Fruit fly (Drosophila melanogaster) whole organism, adult: Measurements from ENCODE around the gene shep.

Source experiments
- CG11617 ChIP-seq: fragments of 200-800 bp; sonication (Bioruptor generic); optimal IDR thresholded peaks from 2 replicates; lab custom pipeline; 2017; ENCODE audit warnings: mild to moderate bottlenecking, missing biosample characterization, missing genetic modification reagents, missing genetic modification characterization
- CG12768 ChIP-seq: fragments of 200-800 bp; sonication (Bioruptor generic); optimal IDR thresholded peaks from 2 replicates; lab custom pipeline; 2017; ENCODE audit warnings: missing biosample characterization, missing genetic modification characterization, mild to moderate bottlenecking, moderate library complexity, missing genetic modification reagents
- CG14711 ChIP-seq: fragments of 200-800 bp; sonication (Bioruptor generic); optimal IDR thresholded peaks from 2 replicates; lab custom pipeline; 2018; ENCODE audit warnings: missing biosample characterization, mild to moderate bottlenecking, missing genetic modification characterization, moderate library complexity
- CG1620 ChIP-seq: fragments of 200-800 bp; sonication (Bioruptor generic); optimal IDR thresholded peaks from 2 replicates; lab custom pipeline; 2016; ENCODE audit warnings: missing biosample characterization, missing genetic modification characterization
- CG33017 ChIP-seq: fragments of 200-800 bp; sonication (Bioruptor generic); optimal IDR thresholded peaks from 2 replicates; lab custom pipeline; 2018; ENCODE audit warnings: missing biosample characterization, mild to moderate bottlenecking, missing genetic modification characterization, moderate library complexity
- CG5204 ChIP-seq: fragments of 200-800 bp; sonication (Bioruptor generic); optimal IDR thresholded peaks from 2 replicates; lab custom pipeline; 2016; ENCODE audit warnings: missing biosample characterization, missing genetic modification characterization
- CG7045 ChIP-seq: fragments of 200-800 bp; sonication (Bioruptor generic); optimal IDR thresholded peaks from 2 replicates; lab custom pipeline; 2017; ENCODE audit warnings: missing biosample characterization, mild to moderate bottlenecking, missing genetic modification characterization
- CG7101 ChIP-seq: fragments of 200-800 bp; sonication (Bioruptor generic); optimal IDR thresholded peaks from 2 replicates; lab custom pipeline; 2018; ENCODE audit warnings: missing biosample characterization, mild to moderate bottlenecking, missing genetic modification characterization, moderate library complexity
- Clk ChIP-seq: fragments of 200-800 bp; sonication (Bioruptor generic); optimal IDR thresholded peaks from 2 replicates; lab custom pipeline; 2017; ENCODE audit warnings: missing biosample characterization, missing genetic modification characterization
- Crg-1 ChIP-seq: fragments of 200-800 bp; sonication (Bioruptor generic); optimal IDR thresholded peaks from 2 replicates; lab custom pipeline; 2016; ENCODE audit warnings: missing biosample characterization, missing genetic modification characterization
- Hr96 ChIP-seq: fragments of 200-800 bp; sonication (Bioruptor generic); optimal IDR thresholded peaks from 2 replicates; lab custom pipeline; 2016; ENCODE audit warnings: missing biosample characterization, missing genetic modification characterization
- Mnt ChIP-seq: fragments of 200-800 bp; sonication (Bioruptor generic); optimal IDR thresholded peaks from 2 replicates; lab custom pipeline; 2016; ENCODE audit warnings: missing biosample characterization, mild to moderate bottlenecking, missing genetic modification characterization
- bab1 ChIP-seq: fragments of 200-800 bp; sonication (Bioruptor generic); optimal IDR thresholded peaks from 3 replicates; lab custom pipeline; 2019; ENCODE audit warnings: missing biosample characterization, mild to moderate bottlenecking, missing genetic modification characterization, moderate library complexity
- cic ChIP-seq: fragments of 200-800 bp; sonication (Bioruptor generic); optimal IDR thresholded peaks from 2 replicates; lab custom pipeline; 2017; ENCODE audit warnings: missing biosample characterization, mild to moderate bottlenecking, missing genetic modification characterization, moderate library complexity
- cnc ChIP-seq, 2 experiments: fragments of >200 bp; optimal IDR thresholded peaks; 2 replicates each; lab custom pipeline; 2017
- kay ChIP-seq: fragments of 200-800 bp; sonication (Bioruptor generic); peaks from one replicate; lab custom pipeline; 2016; ENCODE audit warnings: missing biosample characterization, missing genetic modification characterization, borderline replicate concordance
- ovo ChIP-seq: fragments of 200-800 bp; sonication (Bioruptor generic); optimal IDR thresholded peaks from 2 replicates; lab custom pipeline; 2016; ENCODE audit warnings: missing biosample characterization, missing genetic modification characterization
- pad ChIP-seq: fragments of 200-800 bp; sonication (Bioruptor generic); optimal IDR thresholded peaks from 3 replicates; lab custom pipeline; 2017; ENCODE audit warnings: missing biosample characterization, missing genetic modification characterization, mild to moderate bottlenecking, moderate library complexity, missing genetic modification reagents
- tj ChIP-seq: fragments of 200-800 bp; sonication (Bioruptor generic); optimal IDR thresholded peaks from 3 replicates; lab custom pipeline; 2017; ENCODE audit warnings: missing biosample characterization, mild to moderate bottlenecking, missing genetic modification characterization, moderate library complexity
- toe ChIP-seq: fragments of 200-800 bp; sonication (Bioruptor generic); optimal IDR thresholded peaks from 2 replicates; lab custom pipeline; 2016; ENCODE audit warnings: missing biosample characterization, missing genetic modification characterization

shep gene

DNA sequence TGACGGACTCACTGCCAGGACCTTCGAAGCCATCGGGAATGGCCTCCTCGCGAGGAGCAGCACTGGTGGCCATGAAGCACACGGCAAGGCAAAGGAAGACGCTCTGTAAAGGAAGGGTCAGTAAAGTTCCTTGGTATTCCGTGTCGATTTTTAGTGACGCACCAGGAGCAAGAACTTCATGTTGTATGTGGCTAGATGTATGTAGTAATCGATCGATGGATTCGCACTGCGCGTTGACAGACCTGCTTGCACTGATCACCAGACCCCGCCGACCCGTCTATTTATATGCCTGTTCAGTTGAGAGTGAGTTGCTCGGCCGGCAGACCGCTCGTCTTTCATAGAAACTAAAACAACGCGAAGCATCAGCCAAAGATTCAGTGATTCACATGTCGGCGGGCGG, 144.8 kb downstream of the shep start, which contains the start of gene CG15213:
CG15213 (minus strand) TSS at position 255 of the 400 bp plus-strand sequence.
- no peak for TF ChIP-seq tj (GFP tag; lab: Kevin White, UChicago)
- TF ChIP-seq CG14711 = no peak
- no peak for TF ChIP-seq Mnt (GFP tag; lab: Kevin White, UChicago)
- TF ChIP-seq pad (GFP tag; lab: Kevin White, UChicago) = no peak
- TF ChIP-seq toe (GFP tag; lab: Kevin White, UChicago) = no peak
- TF ChIP-seq cnc (optimal IDR thresholded peaks at IDR 0.05; lab: Kevin White, UChicago) = no peak
- no peak for TF ChIP-seq CG7045 (GFP tag; lab: Kevin White, UChicago)
- no peak for TF ChIP-seq CG7101 (tag; lab: Kevin White, UChicago)
- no peak for TF ChIP-seq cic
- TF ChIP-seq CG11617 (GFP tag; lab: Kevin White, UChicago) = no peak
- no peak for TF ChIP-seq ovo (GFP tag; lab: Kevin White, UChicago)
- no peak for TF ChIP-seq CG12768 (GFP tag; lab: Kevin White, UChicago)
- TF ChIP-seq Hr96 (GFP tag; lab: Kevin White, UChicago) = no peak

dm6 chr3L:5131245-5131644, 146.5 kb downstream of the shep start, which contains the start of gene CG15212:
CG15212 (plus strand) TSS chr3L:5131545.
- TF ChIP-seq Crg-1 (GFP tag; lab: Kevin White, UChicago) (no peak), cic (no peak), Clk (GFP tag; lab: Kevin White, UChicago) (no peak), kay (no peak), CG12768 (GFP tag; lab: Kevin White, UChicago) (no peak), CG33017 (tag; lab: Kevin White, UChicago) (no peak), CG7045 (GFP tag; lab: Kevin White, UChicago) (no peak), CG7101 (tag; lab: Kevin White, UChicago) (no peak), Mnt (GFP tag; lab: Kevin White, UChicago) (no peak), ovo (GFP tag; lab: Kevin White, UChicago) (no peak), Hr96 (GFP tag; lab: Kevin White, UChicago) (no peak), CG5204 (GFP tag; lab: Kevin White, UChicago) (no peak), CG14711 (no peak)

DNA sequence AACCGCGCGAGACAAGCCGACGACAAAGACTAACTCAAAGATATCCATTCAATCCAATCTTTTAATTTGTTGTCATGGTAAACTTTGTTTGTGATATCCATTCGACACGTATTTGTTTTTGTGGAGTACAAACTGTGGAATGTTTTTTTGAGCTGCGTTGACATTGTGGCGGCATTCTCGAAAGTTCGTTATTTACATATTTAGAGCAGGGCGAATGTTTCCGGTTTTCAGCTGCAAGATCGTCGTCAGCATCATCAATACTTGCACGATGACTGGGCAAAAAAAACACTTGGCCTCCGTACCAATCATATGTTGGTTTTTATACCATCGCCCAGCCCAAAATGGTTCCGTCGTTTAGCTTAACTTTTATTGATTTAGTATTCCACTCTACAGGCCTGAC, 147.2 kb downstream of the shep start:
- no peak for TF ChIP-seq CG1620 (GFP tag; lab: Kevin White, UChicago)
- no peak for TF ChIP-seq Mnt (GFP tag; lab: Kevin White, UChicago)
- TF ChIP-seq cnc (optimal IDR thresholded peaks at IDR 0.05; lab: Kevin White, UChicago) = no peak
- no peak for TF ChIP-seq ovo (GFP tag; lab: Kevin White, UChicago)
- TF ChIP-seq Clk (GFP tag; lab: Kevin White, UChicago) = no peak
- no peak for TF ChIP-seq CG14711
- no peak for TF ChIP-seq CG7101 (tag; lab: Kevin White, UChicago)
- no peak for TF ChIP-seq tj (GFP tag; lab: Kevin White, UChicago)
- TF ChIP-seq CG12768 (GFP tag; lab: Kevin White, UChicago) = no peak
- TF ChIP-seq cic = no peak
- no peak for TF ChIP-seq Hr96 (GFP tag; lab: Kevin White, UChicago)
- no peak for TF ChIP-seq bab1 (GFP tag; lab: Kevin White, UChicago)

- TF ChIP-seq CG7101 (tag; lab: Kevin White, UChicago) (no peak), toe (GFP tag; lab: Kevin White, UChicago) (no peak), CG5204 (GFP tag; lab: Kevin White, UChicago) (no peak), Mnt (GFP tag; lab: Kevin White, UChicago) (no peak), kay (no peak), CG33017 (tag; lab: Kevin White, UChicago) (no peak), Crg-1 (GFP tag; lab: Kevin White, UChicago) (no peak), tj (GFP tag; lab: Kevin White, UChicago) (no peak), Clk (GFP tag; lab: Kevin White, UChicago) (no peak), bab1 (GFP tag; lab: Kevin White, UChicago) (no peak), CG7045 (GFP tag; lab: Kevin White, UChicago) (no peak), cnc (optimal IDR thresholded peaks at IDR 0.05; lab: Kevin White, UChicago) (no peak), cic (no peak), pad (GFP tag; lab: Kevin White, UChicago) (no peak), ovo (GFP tag; lab: Kevin White, UChicago) (no peak), CG14711 (no peak)
Observed at dm6 chr3L:5129199-5129598, 148.5 kb downstream of the shep start, which contains the start of gene CG4597. CG4597 (plus strand) TSS chr3L:5129499.

- no peak for TF ChIP-seq Crg-1 (GFP tag; lab: Kevin White, UChicago)
- no peak for TF ChIP-seq ovo (GFP tag; lab: Kevin White, UChicago)
- TF ChIP-seq cnc (optimal IDR thresholded peaks at IDR 0.05; lab: Kevin White, UChicago) = no peak
- no peak for TF ChIP-seq CG12768 (GFP tag; lab: Kevin White, UChicago)
- no peak for TF ChIP-seq CG7101 (tag; lab: Kevin White, UChicago)
- no peak for TF ChIP-seq cic
- no peak for TF ChIP-seq CG5204 (GFP tag; lab: Kevin White, UChicago)
- no peak for TF ChIP-seq CG14711
- TF ChIP-seq pad (GFP tag; lab: Kevin White, UChicago) = no peak
- no peak for TF ChIP-seq tj (GFP tag; lab: Kevin White, UChicago)
- no peak for TF ChIP-seq Clk (GFP tag; lab: Kevin White, UChicago)
- TF ChIP-seq CG33017 (tag; lab: Kevin White, UChicago) = no peak
- TF ChIP-seq CG11617 (GFP tag; lab: Kevin White, UChicago) = no peak
- TF ChIP-seq CG7045 (GFP tag; lab: Kevin White, UChicago) = no peak
- no peak for TF ChIP-seq Hr96 (GFP tag; lab: Kevin White, UChicago)
Observed at dm6 chr3L:5128214-5128613, 149.5 kb downstream of the shep start.

dm6 chr3L:5127609-5128008, 150.1 kb downstream of the shep start:
- TF ChIP-seq Clk (GFP tag; lab: Kevin White, UChicago) = no peak
- no peak for TF ChIP-seq toe (GFP tag; lab: Kevin White, UChicago)
- no peak for TF ChIP-seq CG5204 (GFP tag; lab: Kevin White, UChicago)
- no peak for TF ChIP-seq cic
- no peak for TF ChIP-seq kay
- no peak for TF ChIP-seq Hr96 (GFP tag; lab: Kevin White, UChicago)
- no peak for TF ChIP-seq CG14711
- no peak for TF ChIP-seq pad (GFP tag; lab: Kevin White, UChicago)
- no peak for TF ChIP-seq bab1 (GFP tag; lab: Kevin White, UChicago)
- no peak for TF ChIP-seq Mnt (GFP tag; lab: Kevin White, UChicago)
- TF ChIP-seq tj (GFP tag; lab: Kevin White, UChicago) = no peak
